Fruit fly (Drosophila melanogaster) whole organism, embryonic: ENCODE results near the gene zen.

Source experiments
- Adf1 ChIP-seq: fragments of 200-800 bp; sonication (Bioruptor generic); IDR thresholded peaks from 2 replicates; pipeline ENCODE4 v1.3.6; 2022; ENCODE audit warnings: missing biosample characterization, missing genetic modification characterization
- CG10431 ChIP-seq: fragments of 200-800 bp; sonication (Bioruptor generic); optimal IDR thresholded peaks from 3 replicates; lab custom pipeline; 2018; ENCODE audit warnings: missing biosample characterization, mild to moderate bottlenecking, missing genetic modification characterization
- CG10654 ChIP-seq: fragments of 200-800 bp; sonication (Bioruptor generic); optimal IDR thresholded peaks from 2 replicates; lab custom pipeline; 2016; ENCODE audit warnings: missing biosample characterization, missing genetic modification characterization
- CG12219 ChIP-seq: fragments of 200-800 bp; sonication (Bioruptor generic); optimal IDR thresholded peaks from 3 replicates; lab custom pipeline; 2018; ENCODE audit warnings: missing biosample characterization, mild to moderate bottlenecking, missing genetic modification characterization
- CG14860 ChIP-seq: fragments of 200-800 bp; sonication (Bioruptor generic); IDR thresholded peaks from 3 replicates; pipeline ENCODE4 v1.3.6; 2022; ENCODE audit warnings: missing biosample characterization, missing genetic modification characterization; ENCODE audit not compliant: partially characterized antibody
- CG15696 ChIP-seq: fragments of 200-800 bp; sonication (Bioruptor generic); optimal IDR thresholded peaks from 2 replicates; lab custom pipeline; 2019; ENCODE audit warnings: missing biosample characterization, mild to moderate bottlenecking, missing genetic modification characterization, moderate library complexity
- CG17359 ChIP-seq: fragments of 200-800 bp; sonication (Bioruptor generic); optimal IDR thresholded peaks from 3 replicates; lab custom pipeline; 2018; ENCODE audit warnings: missing biosample characterization, mild to moderate bottlenecking, missing genetic modification characterization, moderate library complexity
- CG30403 ChIP-seq: fragments of 200-800 bp; sonication (Bioruptor generic); optimal IDR thresholded peaks from 3 replicates; lab custom pipeline; 2016; ENCODE audit warnings: missing biosample characterization, missing genetic modification characterization
- CG3995 ChIP-seq: fragments of 200-800 bp; sonication (Bioruptor generic); optimal IDR thresholded peaks from 3 replicates; lab custom pipeline; 2016; ENCODE audit warnings: missing biosample characterization, missing genetic modification characterization
- CG42726 ChIP-seq: fragments of 200-800 bp; sonication (Bioruptor generic); IDR thresholded peaks from 2 replicates; pipeline ENCODE4 v1.3.6; 2022; ENCODE audit warnings: missing biosample characterization, missing genetic modification characterization; ENCODE audit not compliant: partially characterized antibody
- CG8089 ChIP-seq: fragments of 200-800 bp; sonication (Bioruptor generic); optimal IDR thresholded peaks from 3 replicates; lab custom pipeline; 2016; ENCODE audit warnings: missing biosample characterization, missing genetic modification characterization
- CG8290 ChIP-seq, 3 experiments: fragments of 200-800 bp; sonication (Bioruptor generic); optimal IDR thresholded peaks; 2 replicates each; lab custom pipeline; 2016 to 2019; ENCODE audit warnings: missing biosample characterization in 3 of 3, missing genetic modification characterization in 3 of 3, mild to moderate bottlenecking in 2 of 3, moderate library complexity in 1 of 3
- Chrac-16 ChIP-seq: fragments of 200-800 bp; sonication (Bioruptor generic); optimal IDR thresholded peaks from 3 replicates; lab custom pipeline; 2016; ENCODE audit warnings: missing biosample characterization, missing genetic modification characterization
- CrebB ChIP-seq: fragments of 200-800 bp; sonication (Bioruptor generic); optimal IDR thresholded peaks from 3 replicates; lab custom pipeline; 2018; ENCODE audit warnings: missing biosample characterization, mild to moderate bottlenecking, missing genetic modification characterization
- D19A ChIP-seq: fragments of 200-800 bp; optimal IDR thresholded peaks from 3 replicates; lab custom pipeline; 2019; ENCODE audit warnings: missing biosample characterization, mild to moderate bottlenecking, missing genetic modification characterization, moderate library complexity
- Deaf1 ChIP-seq: fragments of 200-800 bp; optimal IDR thresholded peaks from 3 replicates; lab custom pipeline; 2019; ENCODE audit warnings: missing biosample characterization, mild to moderate bottlenecking, missing genetic modification characterization, moderate library complexity
- Dip3 ChIP-seq: fragments of 200-800 bp; sonication (Bioruptor generic); optimal IDR thresholded peaks from 3 replicates; lab custom pipeline; 2016; ENCODE audit warnings: missing biosample characterization, missing genetic modification characterization
- E2f2 ChIP-seq: fragments of 200-800 bp; sonication (Bioruptor generic); IDR thresholded peaks from 2 replicates; pipeline ENCODE4 v1.3.6; 2022; ENCODE audit warnings: missing biosample characterization, missing genetic modification characterization
- Eip74EF ChIP-seq, 2 experiments: fragments of 200-800 bp in 1 of 2; fragments of >200 bp in 1 of 2; sonication (Bioruptor generic) in 1 of 2; optimal IDR thresholded peaks; 2 replicates each; lab custom pipeline; 2017 to 2019; ENCODE audit warnings: missing biosample characterization in 2 of 2, missing genetic modification characterization in 2 of 2, mild to moderate bottlenecking in 1 of 2, moderate library complexity in 1 of 2
- HmgZ ChIP-seq: fragments of 200-800 bp; sonication (Bioruptor generic); optimal IDR thresholded peaks from 2 replicates; lab custom pipeline; 2018; ENCODE audit warnings: missing biosample characterization, mild to moderate bottlenecking, missing genetic modification characterization
- Hmr ChIP-seq: fragments of 200-800 bp; sonication (Bioruptor generic); optimal IDR thresholded peaks from 3 replicates; lab custom pipeline; 2017; ENCODE audit warnings: mild to moderate bottlenecking, missing biosample characterization, missing genetic modification reagents, missing genetic modification characterization
- Max ChIP-seq: fragments of 200-800 bp; sonication (Bioruptor generic); optimal IDR thresholded peaks from 2 replicates; lab custom pipeline; 2016; ENCODE audit warnings: missing biosample characterization, mild to moderate bottlenecking, missing genetic modification characterization
- Med ChIP-seq: fragments of 200-800 bp; sonication (Bioruptor generic); peaks from one replicate; lab custom pipeline; 2016; ENCODE audit warnings: missing biosample characterization, missing genetic modification characterization, mild to moderate bottlenecking, inconsistent platforms, moderate library complexity
- Nf-YC ChIP-seq: fragments of 200-800 bp; optimal IDR thresholded peaks from 3 replicates; lab custom pipeline; 2019; ENCODE audit warnings: missing biosample characterization, mild to moderate bottlenecking, missing genetic modification characterization, moderate library complexity
- Side ChIP-seq: fragments of 200-800 bp; sonication (Bioruptor generic); optimal IDR thresholded peaks from 2 replicates; lab custom pipeline; 2016; ENCODE audit warnings: missing biosample characterization, missing genetic modification characterization
- Spps ChIP-seq: fragments of 200-800 bp; sonication (Bioruptor generic); optimal IDR thresholded peaks from 2 replicates; lab custom pipeline; 2018; ENCODE audit warnings: missing biosample characterization, mild to moderate bottlenecking, missing genetic modification characterization
- abd-A ChIP-seq: fragments of 200-800 bp; sonication (Bioruptor generic); optimal IDR thresholded peaks from 3 replicates; lab custom pipeline; 2019; ENCODE audit warnings: missing biosample characterization, mild to moderate bottlenecking, missing genetic modification characterization, moderate library complexity
- amos ChIP-seq: fragments of 200-800 bp; sonication (Bioruptor generic); IDR thresholded peaks from 2 replicates; pipeline ENCODE4 v1.3.6; 2022; ENCODE audit warnings: missing biosample characterization, missing genetic modification characterization; ENCODE audit not compliant: partially characterized antibody
- cad ChIP-seq: fragments of >200 bp; optimal IDR thresholded peaks from 2 replicates; lab custom pipeline; 2017; ENCODE audit warnings: missing biosample characterization, missing genetic modification characterization
- chn ChIP-seq: fragments of 200-800 bp; sonication (Bioruptor generic); optimal IDR thresholded peaks from 2 replicates; lab custom pipeline; 2016; ENCODE audit warnings: missing biosample characterization, missing genetic modification characterization
- croc ChIP-seq: fragments of 200-800 bp; sonication (Bioruptor generic); conservative IDR thresholded peaks from 3 replicates; pipeline ENCODE4 v1.3.6; 2022; ENCODE audit warnings: missing biosample characterization, missing genetic modification characterization
- gt ChIP-seq: fragments of 200-800 bp; sonication (Bioruptor generic); IDR thresholded peaks from 2 replicates; pipeline ENCODE4 v1.3.6; 2022; ENCODE audit warnings: missing biosample characterization, missing genetic modification characterization
- kay ChIP-seq: fragments of 200-800 bp; sonication (Bioruptor generic); optimal IDR thresholded peaks from 2 replicates; lab custom pipeline; 2016; ENCODE audit warnings: missing biosample characterization, missing genetic modification characterization
- lmd ChIP-seq: fragments of 200-800 bp; sonication (Bioruptor generic); IDR thresholded peaks from 2 replicates; pipeline ENCODE4 v1.3.6; 2022; ENCODE audit warnings: missing biosample characterization, missing genetic modification characterization
- mam ChIP-seq: fragments of 200-800 bp; sonication (Bioruptor generic); optimal IDR thresholded peaks from 3 replicates; lab custom pipeline; 2016; ENCODE audit warnings: missing biosample characterization, missing genetic modification characterization
- nerfin-1 ChIP-seq: fragments of 200-800 bp; sonication (Bioruptor generic); optimal IDR thresholded peaks from 3 replicates; lab custom pipeline; 2019; ENCODE audit warnings: missing biosample characterization, mild to moderate bottlenecking, missing genetic modification characterization, moderate library complexity
- nmo ChIP-seq: fragments of 200-800 bp; sonication (Bioruptor generic); optimal IDR thresholded peaks from 2 replicates; lab custom pipeline; 2018; ENCODE audit warnings: missing biosample characterization, mild to moderate bottlenecking, missing genetic modification characterization, moderate library complexity
- onecut ChIP-seq: fragments of 200-800 bp; sonication (Bioruptor generic); IDR thresholded peaks from 2 replicates; pipeline ENCODE4 v1.3.6; 2022; ENCODE audit warnings: missing biosample characterization, missing genetic modification characterization
- pho ChIP-seq: fragments of 200-800 bp; sonication (Bioruptor generic); optimal IDR thresholded peaks from 2 replicates; lab custom pipeline; 2016; ENCODE audit warnings: missing biosample characterization, missing genetic modification characterization
- pum ChIP-seq: fragments of 200-800 bp; sonication (Bioruptor generic); optimal IDR thresholded peaks from 2 replicates; lab custom pipeline; 2016; ENCODE audit warnings: missing biosample characterization, missing genetic modification characterization
- tap ChIP-seq: fragments of 200-800 bp; optimal IDR thresholded peaks from 3 replicates; lab custom pipeline; 2019; ENCODE audit warnings: missing biosample characterization, mild to moderate bottlenecking, missing genetic modification characterization, moderate library complexity
- tx ChIP-seq: fragments of 200-800 bp; sonication (Bioruptor generic); optimal IDR thresholded peaks from 2 replicates; lab custom pipeline; 2016; ENCODE audit warnings: missing biosample characterization, missing genetic modification characterization

The zen gene

DNA sequence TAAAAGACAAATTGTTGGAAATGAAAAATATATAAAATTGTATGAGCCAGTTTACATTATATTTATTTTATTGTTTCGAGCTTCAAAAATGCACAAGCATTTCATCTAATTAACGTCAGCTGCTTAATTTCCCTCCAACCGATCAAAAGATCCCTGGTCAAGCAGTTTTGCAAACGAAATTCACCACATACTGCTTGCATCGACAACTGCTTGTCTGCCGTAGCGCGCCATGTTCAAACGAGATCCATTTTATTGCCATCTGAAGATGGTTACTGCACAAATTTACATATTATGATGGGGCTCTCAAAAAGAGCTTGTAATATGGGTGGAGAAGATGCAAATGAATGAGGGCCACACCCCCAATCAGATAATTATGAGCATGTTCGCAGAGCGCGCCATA lies 14.3 kb upstream of the zen start (continued):
- no peak for TF ChIP-seq chn (GFP tag; lab: Kevin White, UChicago)
- TF ChIP-seq CG15696 (tag; lab: Kevin White, UChicago) = no peak
- TF ChIP-seq CG42726 (GFP tag; lab: Robert Waterston, UW) = no peak
- TF ChIP-seq Side (GFP tag; lab: Kevin White, UChicago) = no peak
- no peak for TF ChIP-seq mam (GFP tag; lab: Kevin White, UChicago)
- TF ChIP-seq CG3995 (GFP tag; lab: Kevin White, UChicago) = no peak
- TF ChIP-seq Hmr (GFP tag; lab: Kevin White, UChicago) = no peak
- no peak for TF ChIP-seq Dip3 (GFP tag; lab: Kevin White, UChicago)
- no peak for TF ChIP-seq HmgZ (tag; lab: Kevin White, UChicago)
- TF ChIP-seq nmo (GFP tag; lab: Kevin White, UChicago) = no peak
- no peak for TF ChIP-seq gt (GFP tag; lab: Robert Waterston, UW)
- no peak for TF ChIP-seq CG12219 (GFP tag; lab: Kevin White, UChicago)
- TF ChIP-seq D19A (tag; lab: Kevin White, UChicago) = no peak
- no peak for TF ChIP-seq Spps
- TF ChIP-seq pum (GFP tag; lab: Kevin White, UChicago) = no peak
- TF ChIP-seq CG14860 (GFP tag; lab: Robert Waterston, UW) = no peak
- TF ChIP-seq tap (tag; lab: Kevin White, UChicago) = no peak
- no peak for TF ChIP-seq CG30403 (GFP tag; lab: Kevin White, UChicago)
- TF ChIP-seq Eip74EF (GFP tag; optimal IDR thresholded peaks at IDR 0.05; lab: Kevin White, UChicago) = peak in 1 of 2 experiments; percentile 84
- TF ChIP-seq CG17359 = no peak
- TF ChIP-seq Max = no peak
- TF ChIP-seq Adf1 (GFP tag; lab: Robert Waterston, UW) = no peak
- TF ChIP-seq CG8089 = no peak
- TF ChIP-seq E2f2 (GFP tag; lab: Robert Waterston, UW) = peak; percentile 92
- TF ChIP-seq CG10654 (GFP tag; lab: Kevin White, UChicago) = no peak
- no peak for TF ChIP-seq Chrac-16 (GFP tag; lab: Kevin White, UChicago)
- TF ChIP-seq, all 482 proteins: peak for 32

DNA sequence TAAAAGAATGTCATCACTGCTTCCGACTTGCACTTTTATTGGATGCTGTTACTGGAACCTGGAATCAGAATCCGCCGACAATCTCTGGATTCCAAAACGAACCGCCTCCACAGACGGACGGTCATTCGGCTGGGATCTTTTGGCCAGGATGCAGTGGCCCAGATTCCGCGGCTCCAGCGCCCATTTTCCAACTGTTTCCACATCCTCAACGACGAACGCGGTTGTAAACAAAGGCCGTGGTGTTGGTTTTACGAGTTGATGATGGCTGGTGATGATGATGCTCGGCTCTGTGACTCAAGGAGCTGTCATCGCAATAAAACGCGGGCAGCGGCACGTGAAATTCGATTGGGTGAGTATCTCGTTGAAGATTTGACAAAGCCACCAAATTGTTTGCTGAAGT lies 12.9 kb upstream of the zen start:
- TF ChIP-seq CG8290 (GFP tag; optimal IDR thresholded peaks at IDR 0.05; lab: Kevin White, UChicago) (no peak), CG8290 (tag; optimal IDR thresholded peaks at IDR 0.05; lab: Kevin White, UChicago) (peak in 1 of 2 experiments; percentile 12), lmd (no peak), cad (peak; percentile 28), pho (GFP tag; lab: Kevin White, UChicago) (no peak), CG10431 (GFP tag; lab: Kevin White, UChicago) (no peak), onecut (GFP tag; lab: Robert Waterston, UW) (peak; percentile 30; the same call in 1 of the 2 replicates), Deaf1 (tag; lab: Kevin White, UChicago) (peak; percentile 60), Med (GFP tag; lab: Kevin White, UChicago) (peak; percentile 71), kay (GFP tag; lab: Kevin White, UChicago) (no peak), croc (GFP tag; lab: Robert Waterston, UW) (no peak), nerfin-1 (tag; lab: Kevin White, UChicago) (peak; percentile 34), abd-A (peak; percentile 92), Nf-YC (no peak), tx (no peak), amos (GFP tag; lab: Robert Waterston, UW) (no peak), CrebB (tag; lab: Kevin White, UChicago) (no peak)
